Worm (Caenorhabditis elegans): Measurements from ENCODE around the gene plpp-1.2.

The plpp-1.2 gene

DNA sequence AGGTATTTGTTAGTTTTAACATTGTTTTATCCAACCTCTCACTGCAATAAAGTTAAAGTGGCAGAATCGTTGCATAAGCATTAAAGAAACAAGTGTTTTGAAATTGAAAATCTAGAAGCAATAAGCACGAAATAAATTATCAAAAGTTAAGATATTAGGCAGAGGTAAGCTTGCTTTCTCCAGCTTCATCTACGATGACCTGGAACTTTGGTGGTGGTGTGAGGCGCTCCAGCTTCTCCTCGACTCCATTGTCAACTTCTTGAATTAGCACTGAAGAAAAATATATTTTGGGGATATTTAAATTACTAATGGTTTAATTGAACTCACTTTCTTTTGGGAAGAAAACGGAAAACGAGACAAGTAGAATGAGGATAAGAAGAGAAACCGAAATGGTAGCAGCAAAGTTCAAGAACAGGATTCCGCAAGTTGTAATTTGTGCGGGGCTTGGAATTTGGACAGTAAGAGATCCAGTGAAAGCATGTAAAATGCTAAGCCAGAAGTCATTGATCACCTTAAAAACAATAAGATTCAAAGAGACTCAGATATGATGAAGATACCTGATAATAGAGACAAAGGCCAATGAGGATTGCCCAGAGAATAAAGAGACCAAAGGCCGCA, 8.5 kb downstream of the plpp-1.2 start:
- TF ChIP-seq unc-62 (GFP tag; optimal IDR thresholded peaks at IDR 0.05 in 1 of 2) (peak in 1 of 2 experiments; percentile 94), unc-62 (tag; optimal IDR thresholded peaks at IDR 0.05) (no peak), lsy-2 (tag; optimal IDR thresholded peaks at IDR 0.05) (peak in 1 of 2 experiments; percentile 27), fos-1 (tag; optimal IDR thresholded peaks at IDR 0.05) (no peak), lir-3 (tag; optimal IDR thresholded peaks at IDR 0.05) (no peak), aha-1 (tag) (no peak), lin-38 (GFP tag; IDR thresholded peaks at IDR 0.05) (peak; percentile 49), lin-15B (tag; optimal IDR thresholded peaks at IDR 0.05) (no peak), nhr-42 (GFP tag; IDR thresholded peaks at IDR 0.05) (no peak), egl-27 (tag; optimal IDR thresholded peaks at IDR 0.05) (no peak), ceh-62 (tag; optimal IDR thresholded peaks at IDR 0.05) (no peak), duxl-1 (tag; optimal IDR thresholded peaks at IDR 0.05; ENCODE audit: poor library complexity) (peak; percentile 31), F26F4.8 (GFP tag; conservative IDR thresholded peaks at IDR 0.05) (no peak), T20F7.1 (GFP tag; optimal IDR thresholded peaks at IDR 0.05) (no peak), rbr-2 (tag; optimal IDR thresholded peaks at IDR 0.05) (no peak), snpc-1.2 (GFP tag; IDR thresholded peaks at IDR 0.05) (no peak), nhr-76 (tag; optimal IDR thresholded peaks at IDR 0.05) (no peak), nhr-28 (tag; optimal IDR thresholded peaks at IDR 0.05) (no peak), zip-2 (tag; optimal IDR thresholded peaks at IDR 0.05) (no peak), nhr-11 (tag; optimal IDR thresholded peaks at IDR 0.05) (no peak), mes-2 (tag; optimal IDR thresholded peaks at IDR 0.05; ENCODE audit: poor library complexity, severe bottlenecking) (no peak), skn-1 (tag; optimal IDR thresholded peaks at IDR 0.05) (no peak), zag-1 (tag; optimal IDR thresholded peaks at IDR 0.05) (no peak), zfp-3 (GFP tag; conservative IDR thresholded peaks at IDR 0.05) (no peak), T26A8.4 (GFP tag; IDR thresholded peaks at IDR 0.05) (no peak), F49E8.2 (tag; optimal IDR thresholded peaks at IDR 0.05; ENCODE audit: borderline replicate concordance) (peak; percentile 26), Y48G9A.11 (GFP tag; IDR thresholded peaks at IDR 0.05) (peak; percentile 52; the same call in 1 of the 2 replicates), nhr-25 (tag; optimal IDR thresholded peaks at IDR 0.05; ENCODE audit: borderline replicate concordance, insufficient read depth) (no peak), nhr-48 (tag; optimal IDR thresholded peaks at IDR 0.05) (no peak), spr-3 (GFP tag; optimal IDR thresholded peaks at IDR 0.05) (no peak), mdl-1 (tag; optimal IDR thresholded peaks at IDR 0.05) (no peak), attf-4 (tag; optimal IDR thresholded peaks at IDR 0.05) (no peak), ceh-20 (GFP tag; IDR thresholded peaks at IDR 0.05) (no peak), pqm-1 (tag; optimal IDR thresholded peaks at IDR 0.05) (no peak), dve-1 (tag; optimal IDR thresholded peaks at IDR 0.05; ENCODE audit: insufficient read depth) (no peak), zfp-2 (tag; optimal IDR thresholded peaks at IDR 0.05) (no peak), aly-2 (tag; optimal IDR thresholded peaks at IDR 0.05) (no peak), lin-1 (GFP tag; IDR thresholded peaks at IDR 0.05) (no peak), ceh-32 (tag; optimal IDR thresholded peaks at IDR 0.05; ENCODE audit: poor library complexity) (no peak), mdt-29 (GFP tag; IDR thresholded peaks at IDR 0.05) (no peak), Y75B8A.6 (GFP tag; IDR thresholded peaks at IDR 0.05) (no peak), dmd-8 (GFP tag; IDR thresholded peaks at IDR 0.05) (no peak), F10B5.3 (tag; optimal IDR thresholded peaks at IDR 0.05) (no peak), nhr-77 (tag; optimal IDR thresholded peaks at IDR 0.05) (no peak), ama-1 (optimal IDR thresholded peaks at IDR 0.05) (no peak), ceh-28 (tag; optimal IDR thresholded peaks at IDR 0.05) (no peak)

Data from whole organism, L4 larva.